Fruit fly (Drosophila melanogaster) whole organism: ENCODE results near the gene Tpst.

ENCODE experiments used
- CG8478 ChIP-seq: fragments of >200 bp; optimal IDR thresholded peaks from 2 replicates; lab custom pipeline; 2018; ENCODE audit warnings: inconsistent platforms
- Dll ChIP-seq: fragments of >200 bp; optimal IDR thresholded peaks from 2 replicates; lab custom pipeline; 2017
- EcR ChIP-seq, 2 experiments: fragments of >200 bp; optimal IDR thresholded peaks; 2 replicates each; lab custom pipeline; 2017; ENCODE audit warnings: missing biosample characterization in 2 of 2, missing genetic modification characterization in 2 of 2, missing genetic modification reagents in 2 of 2
- pan ChIP-seq: fragments of >200 bp; optimal IDR thresholded peaks from 2 replicates; lab custom pipeline; 2017
- psq ChIP-seq: fragments of >200 bp; optimal IDR thresholded peaks from 2 replicates; lab custom pipeline; 2017
- usp ChIP-seq: fragments of >200 bp; optimal IDR thresholded peaks from 2 replicates; lab custom pipeline; 2017; ENCODE audit warnings: missing biosample characterization, missing genetic modification characterization, mixed read lengths

dm6 chrX:13639998-13640691 lies 76.5 kb downstream of the Tpst start:
- TF ChIP-seq psq (no peak), usp (GFP tag; lab: Kevin White, UChicago) (no peak), EcR (GFP tag; optimal IDR thresholded peaks at IDR 0.05; lab: Kevin White, UChicago) (no peak), Dll (lab: Kevin White, UChicago) (no peak), CG8478 (lab: Kevin White, UChicago) (no peak), pan (lab: Kevin White, UChicago) (no peak)
